Worm (Caenorhabditis elegans) whole organism, young adult: ENCODE measurements around the gene F19C7.8.

Experiments
- Y79H2A.3 ChIP-seq: fragments of 200-800 bp; sonication (Bioruptor generic); conservative IDR thresholded peaks from 2 replicates; pipeline ENCODE4 v1.3.6; 2022; ENCODE audit warnings: missing genetic modification reagents, missing genetic modification characterization, missing compliant biosample characterization
- Y95B8A.8 ChIP-seq: fragments of 200-800 bp; sonication (Bioruptor generic); IDR thresholded peaks from 2 replicates; pipeline ENCODE4 v1.3.6; 2022; ENCODE audit warnings: missing genetic modification reagents, missing genetic modification characterization, missing compliant biosample characterization
- ZK185.1 ChIP-seq: sonication (generic microtip); optimal IDR thresholded peaks from 2 replicates; lab custom pipeline; 2016; ENCODE audit warnings: mild to moderate bottlenecking, missing genetic modification characterization, missing compliant biosample characterization; ENCODE audit not compliant: poor library complexity, severe bottlenecking
- ama-1 ChIP-seq, 3 experiments: fragments of 150-350 bp in 1 of 3; sonication (generic microtip) in 2 of 3; optimal IDR thresholded peaks; 2 replicates each; lab custom pipeline; 2014 to 2018; ENCODE audit warnings: missing biosample characterization in 2 of 3, missing genetic modification characterization in 2 of 3, missing genetic modification reagents in 2 of 3
- ceh-58 ChIP-seq: fragments of 200-800 bp; sonication (Bioruptor generic); IDR thresholded peaks from 2 replicates; pipeline ENCODE4 v1.3.6; 2022; ENCODE audit warnings: missing genetic modification characterization, missing compliant biosample characterization
- dpl-1 ChIP-seq: fragments of 150-350 bp; optimal IDR thresholded peaks from 2 replicates; lab custom pipeline; 2014; ENCODE audit warnings: missing biosample characterization, missing genetic modification reagents, missing genetic modification characterization
- efl-1 ChIP-seq: fragments of 150-350 bp; optimal IDR thresholded peaks from 2 replicates; lab custom pipeline; 2014; ENCODE audit warnings: missing biosample characterization, missing genetic modification reagents, missing genetic modification characterization
- ekl-4 ChIP-seq: fragments of 200-800 bp; sonication (Bioruptor generic); IDR thresholded peaks from 2 replicates; pipeline ENCODE4 v1.3.6; 2022; ENCODE audit warnings: missing genetic modification reagents, missing genetic modification characterization, missing compliant biosample characterization
- madf-6 ChIP-seq: fragments of 200-800 bp; sonication (Bioruptor generic); IDR thresholded peaks from 2 replicates; pipeline ENCODE4 v1.3.6; 2022; ENCODE audit warnings: missing genetic modification reagents, missing genetic modification characterization, missing compliant biosample characterization
- nfya-1 ChIP-seq: sonication (generic microtip); optimal IDR thresholded peaks from 2 replicates; lab custom pipeline; 2017; ENCODE audit warnings: antibody characterized with exemption, missing compliant biosample characterization, missing genetic modification characterization, borderline replicate concordance; ENCODE audit not compliant: insufficient read depth
- nhr-90 ChIP-seq: sonication (generic microtip); optimal IDR thresholded peaks from 2 replicates; lab custom pipeline; 2016; ENCODE audit warnings: missing genotype, mild to moderate bottlenecking, missing genetic modification characterization, missing compliant biosample characterization
- pha-4 ChIP-seq: fragments of 150-350 bp; sonication (generic microtip); optimal IDR thresholded peaks from 2 replicates; lab custom pipeline; 2014; ENCODE audit warnings: missing biosample characterization, missing genetic modification reagents, missing genetic modification characterization
- unc-62 ChIP-seq: fragments of 150-350 bp; optimal IDR thresholded peaks from 2 replicates; lab custom pipeline; 2014; ENCODE audit warnings: missing biosample characterization, missing genetic modification reagents, missing genetic modification characterization

DNA sequence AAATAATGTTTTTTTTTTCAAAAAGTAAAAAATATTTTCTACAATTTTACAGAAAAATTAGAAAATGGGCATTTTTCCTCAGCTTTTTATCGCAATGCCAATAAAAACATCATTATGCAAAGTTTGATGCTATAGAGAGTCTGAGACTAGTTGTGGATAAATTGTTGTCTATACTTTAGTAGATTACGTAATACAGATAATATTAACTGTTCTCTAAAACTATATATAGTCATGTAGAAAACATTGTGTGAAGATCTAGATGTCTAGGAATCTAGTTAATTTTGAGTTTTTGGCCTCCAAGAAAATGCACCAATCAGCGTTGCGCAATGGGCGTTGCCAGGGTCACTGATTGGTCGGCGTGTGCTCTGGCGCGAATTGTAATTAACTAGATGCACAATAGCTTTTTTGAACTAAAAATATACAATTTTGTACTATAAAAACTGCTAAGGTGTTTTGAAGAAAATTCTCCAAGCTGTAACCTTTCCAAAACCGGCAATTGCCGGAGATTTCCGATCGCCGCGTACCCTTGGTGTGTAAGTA lies 48.5 kb upstream of the F19C7.8 start:
- TF ChIP-seq unc-62, result no peak
- TF ChIP-seq nhr-90, result no peak
- TF ChIP-seq ama-1 (optimal IDR thresholded peaks at IDR 0.05; lab: Kevin White, UChicago), result no peak
- no peak for TF ChIP-seq ama-1 (GFP tag; optimal IDR thresholded peaks at IDR 0.05; lab: Kevin White, UChicago)
- no peak for TF ChIP-seq ZK185.1 (tag; lab: Kevin White, UChicago)
- TF ChIP-seq pha-4 (tag; lab: Kevin White, UChicago), result no peak
- TF ChIP-seq efl-1 (GFP tag; lab: Kevin White, UChicago), result no peak
- no peak for TF ChIP-seq dpl-1
- TF ChIP-seq Y79H2A.3 (GFP tag; lab: Robert Waterston, UW), result no peak
- TF ChIP-seq ceh-58 (GFP tag; lab: Robert Waterston, UW), result no peak
- TF ChIP-seq Y95B8A.8 (GFP tag; lab: Robert Waterston, UW), result no peak
- no peak for TF ChIP-seq nfya-1 (tag; lab: Kevin White, UChicago)
- no peak for TF ChIP-seq madf-6
- TF ChIP-seq ekl-4, result no peak
